Worm (Caenorhabditis elegans) whole organism, L4/young adult: ENCODE data around the gene C08E3.1.

ENCODE experiments used
- W03F9.2 ChIP-seq: fragments of 150-350 bp; optimal IDR thresholded peaks from 2 replicates; lab custom pipeline; 2014; ENCODE audit warnings: missing biosample characterization, missing genetic modification characterization
- dao-5 ChIP-seq: sonication (generic microtip); optimal IDR thresholded peaks from 2 replicates; lab custom pipeline; 2016; ENCODE audit warnings: missing genotype, missing genetic modification characterization, moderate library complexity, missing compliant biosample characterization
- him-1 ChIP-seq: sonication (generic microtip); optimal IDR thresholded peaks from 2 replicates; lab custom pipeline; 2016; ENCODE audit warnings: missing genotype, missing genetic modification reagents, missing genetic modification characterization, missing compliant biosample characterization

ce11 chrII:1672673-1673072, 39.1 kb downstream of the C08E3.1 start:
- no peak for TF ChIP-seq him-1 (tag; lab: Kevin White, UChicago)
- TF ChIP-seq W03F9.2 (tag; lab: Kevin White, UChicago): no peak
- TF ChIP-seq dao-5 (tag; lab: Kevin White, UChicago): no peak
